Worm (Caenorhabditis elegans) whole organism, young adult: Measurements from ENCODE around the gene act-1.

Source experiments
- bed-2 ChIP-seq: fragments of 200-800 bp; sonication (Bioruptor generic); IDR thresholded peaks from 2 replicates; pipeline ENCODE4 v1.3.6; 2022; ENCODE audit warnings: missing genetic modification reagents, missing genetic modification characterization, missing compliant biosample characterization
- hmg-1.2 ChIP-seq: fragments of 200-800 bp; sonication (Bioruptor generic); IDR thresholded peaks from 2 replicates; pipeline ENCODE4 v1.3.6; 2022; ENCODE audit warnings: missing genetic modification reagents, missing genetic modification characterization, missing compliant biosample characterization
- hmg-20 ChIP-seq: fragments of 200-800 bp; sonication (Bioruptor generic); IDR thresholded peaks from 2 replicates; pipeline ENCODE4 v1.3.6; 2022; ENCODE audit warnings: missing genetic modification reagents, missing genetic modification characterization, missing compliant biosample characterization
- pha-4 ChIP-seq: fragments of 150-350 bp; sonication (generic microtip); optimal IDR thresholded peaks from 2 replicates; lab custom pipeline; 2014; ENCODE audit warnings: missing biosample characterization, missing genetic modification reagents, missing genetic modification characterization
- snpc-4 ChIP-seq, 5 experiments: fragments of 150-350 bp in 1 of 5; sonication (generic microtip) in 4 of 5; optimal IDR thresholded peaks; 2 replicates each; lab custom pipeline; 2014 to 2018; ENCODE audit warnings: missing genetic modification characterization in 5 of 5, missing biosample characterization in 3 of 5, antibody characterized with exemption in 2 of 5, mild to moderate bottlenecking in 2 of 5, missing compliant biosample characterization in 2 of 5, missing genotype in 2 of 5, moderate library complexity in 2 of 5, missing genetic modification reagents in 1 of 5
- ztf-25 ChIP-seq: fragments of 200-800 bp; sonication (Bioruptor generic); IDR thresholded peaks from 2 replicates; pipeline ENCODE4 v1.3.6; 2022; ENCODE audit warnings: missing genetic modification reagents, missing genetic modification characterization, missing compliant biosample characterization

DNA sequence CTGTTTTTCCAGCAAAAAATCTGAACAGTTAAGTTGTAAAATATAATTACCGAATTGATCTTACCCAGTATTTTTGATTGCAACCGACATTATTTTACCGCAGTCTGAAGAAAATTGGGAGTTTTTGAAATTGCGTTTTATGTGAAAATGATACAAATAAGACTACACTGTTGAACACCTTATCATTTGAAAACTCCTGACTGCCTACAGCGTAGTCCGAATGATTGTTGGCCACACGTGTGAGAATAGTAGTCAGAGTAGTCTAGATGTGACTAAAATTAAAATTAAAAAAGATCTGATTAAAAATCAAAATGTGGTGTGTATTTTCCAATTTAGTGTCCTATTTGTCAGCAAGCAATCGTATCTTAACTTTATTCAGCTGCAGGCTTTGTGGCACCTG is 34.1 kb upstream of the act-1 start, which contains the start of gene dhs-18:
- TF ChIP-seq hmg-1.2 (GFP tag; lab: Robert Waterston, UW) (no peak), snpc-4 (GFP tag; optimal IDR thresholded peaks at IDR 0.05; lab: Kevin White, UChicago) (no peak), snpc-4 (tag; optimal IDR thresholded peaks at IDR 0.05; lab: Kevin White, UChicago) (no peak), hmg-20 (GFP tag; lab: Robert Waterston, UW) (no peak), bed-2 (GFP tag; lab: Robert Waterston, UW) (no peak), pha-4 (tag; lab: Kevin White, UChicago) (no peak), ztf-25 (GFP tag; lab: Robert Waterston, UW) (no peak)
